Worm (Caenorhabditis elegans): Measurements from ENCODE around the gene ndnf-1.

DNA sequence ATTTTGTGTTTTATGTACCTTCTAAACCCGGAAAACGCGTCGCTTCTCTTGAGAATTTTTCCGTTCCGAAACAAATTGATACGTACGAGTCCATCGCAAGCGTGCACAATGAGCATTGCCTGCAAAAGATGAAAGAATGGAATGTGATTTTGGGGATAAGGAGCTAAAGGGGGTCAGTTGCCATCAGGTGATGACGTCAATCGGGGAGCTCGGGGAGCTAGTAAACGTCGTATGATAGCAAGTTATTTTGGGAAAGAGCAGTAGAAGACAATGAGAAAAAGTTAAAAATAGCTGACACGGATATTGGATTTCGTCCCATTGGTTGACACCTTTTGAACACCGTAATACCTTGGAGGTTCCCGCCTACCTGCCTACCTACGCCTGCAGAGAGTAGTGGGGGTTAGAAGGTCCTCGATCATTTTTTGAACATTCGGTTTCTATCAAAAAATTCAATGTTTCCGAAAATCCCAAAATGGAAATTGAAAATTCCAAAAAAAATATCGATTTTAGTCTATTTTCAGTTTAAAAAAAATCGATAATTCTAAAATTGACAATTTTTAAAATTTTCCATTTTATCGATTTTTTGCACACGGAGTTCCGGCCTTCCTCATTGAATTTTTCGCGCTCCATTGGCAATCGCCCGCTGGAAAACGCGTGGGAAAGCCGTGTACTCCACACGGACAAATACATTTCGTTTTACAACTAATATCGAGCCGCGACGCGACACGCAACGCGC is 2.7 kb downstream of the ndnf-1 start:
- TF ChIP-seq ama-1 (optimal IDR thresholded peaks at IDR 0.05) (no peak), ets-7 (tag; optimal IDR thresholded peaks at IDR 0.05) (no peak), pes-1 (GFP tag; IDR thresholded peaks at IDR 0.05) (no peak), ceh-36 (tag; optimal IDR thresholded peaks at IDR 0.05) (no peak), flt-1 (GFP tag; IDR thresholded peaks at IDR 0.05) (no peak), F13C5.2 (tag; optimal IDR thresholded peaks at IDR 0.05) (no peak), tra-4 (tag; optimal IDR thresholded peaks at IDR 0.05) (no peak), B0310.2 (tag; optimal IDR thresholded peaks at IDR 0.05) (no peak), hmbx-1 (tag; optimal IDR thresholded peaks at IDR 0.05) (no peak), ceh-13 (GFP tag; optimal IDR thresholded peaks at IDR 0.05) (no peak)
